Worm (Caenorhabditis elegans) whole organism, L4 larva: ENCODE results near the gene egl-17.

Source experiments
- T26A8.4 ChIP-seq: fragments of 200-800 bp; sonication (Bioruptor generic); IDR thresholded peaks from 2 replicates; pipeline ENCODE4 v1.3.6; 2022; ENCODE audit warnings: missing genetic modification characterization, missing compliant biosample characterization
- ama-1 ChIP-seq: fragments of 150-350 bp; optimal IDR thresholded peaks from 2 replicates; lab custom pipeline; 2014; ENCODE audit warnings: inconsistent platforms, mixed read lengths
- dmd-8 ChIP-seq: fragments of 200-800 bp; sonication (Bioruptor generic); IDR thresholded peaks from 2 replicates; pipeline ENCODE4 v1.3.6; 2022; ENCODE audit warnings: missing genetic modification characterization, missing compliant biosample characterization
- gei-8 ChIP-seq: fragments of 200-800 bp; sonication (Bioruptor generic); optimal IDR thresholded peaks from 2 replicates; lab custom pipeline; 2018; ENCODE audit warnings: mild to moderate bottlenecking, missing genetic modification characterization, missing compliant biosample characterization
- hmg-1.1 ChIP-seq: fragments of 200-800 bp; sonication (Bioruptor generic); IDR thresholded peaks from 2 replicates; pipeline ENCODE4 v1.3.6; 2022; ENCODE audit warnings: missing genetic modification reagents, missing genetic modification characterization, missing compliant biosample characterization
- mdl-1 ChIP-seq, 2 experiments: fragments of 150-350 bp in 1 of 2; sonication (generic microtip) in 1 of 2; optimal IDR thresholded peaks; 2 replicates each; lab custom pipeline; 2014 to 2017; ENCODE audit warnings: missing biosample characterization in 2 of 2, missing genetic modification characterization in 2 of 2
- nhr-11 ChIP-seq: fragments of 150-350 bp; optimal IDR thresholded peaks from 2 replicates; lab custom pipeline; 2014; ENCODE audit warnings: missing biosample characterization, missing genetic modification characterization
- nhr-77 ChIP-seq: fragments of 150-350 bp; optimal IDR thresholded peaks from 2 replicates; lab custom pipeline; 2014; ENCODE audit warnings: missing biosample characterization, missing genetic modification characterization
- unc-130 ChIP-seq: sonication (generic microtip); optimal IDR thresholded peaks from 2 replicates; lab custom pipeline; 2016; ENCODE audit warnings: missing genetic modification reagents, missing genetic modification characterization, missing compliant biosample characterization
- unc-62 ChIP-seq, 3 experiments: fragments of 150-350 bp in 1 of 3; sonication (generic microtip); optimal IDR thresholded peaks in 2 of 3; peaks in 1 of 3; 1 replicate in 1 of 3; 2 replicates in 2 of 3; lab custom pipeline; 2014 to 2017; ENCODE audit warnings: missing biosample characterization in 3 of 3, missing genetic modification characterization in 3 of 3, missing genetic modification reagents in 3 of 3, missing genotype in 1 of 3

- TF ChIP-seq unc-62 (GFP tag; optimal IDR thresholded peaks at IDR 0.05 in 1 of 2; lab: Kevin White, UChicago) (no peak), unc-62 (tag; optimal IDR thresholded peaks at IDR 0.05; lab: Kevin White, UChicago) (no peak), unc-130 (GFP tag; lab: Kevin White, UChicago) (no peak), dmd-8 (GFP tag; lab: Robert Waterston, UW) (no peak), mdl-1 (tag; optimal IDR thresholded peaks at IDR 0.05; lab: Kevin White, UChicago) (no peak), nhr-77 (tag; lab: Kevin White, UChicago) (no peak), nhr-11 (tag; lab: Kevin White, UChicago) (no peak), gei-8 (GFP tag; lab: Kevin White, UChicago) (no peak), T26A8.4 (GFP tag; lab: Robert Waterston, UW) (no peak), ama-1 (lab: Kevin White, UChicago) (no peak), hmg-1.1 (no peak)
These were observed 9.2 kb downstream of the egl-17 start for ce11 chrX:498640-499039.
